Worm (Caenorhabditis elegans) whole organism, L4/young adult: ENCODE measurements around the gene pals-22.
"Not testable (repeated sequence)": the region's sequence is repeated elsewhere in the genome, so short reads cannot be mapped to it uniquely, and the experiment has no call there.

ENCODE experiments used
- W03F9.2 ChIP-seq: fragments of 150-350 bp; optimal IDR thresholded peaks from 2 replicates; lab custom pipeline; 2014; ENCODE audit warnings: missing biosample characterization, missing genetic modification characterization
- dao-5 ChIP-seq: sonication (generic microtip); optimal IDR thresholded peaks from 2 replicates; lab custom pipeline; 2016; ENCODE audit warnings: missing genotype, missing genetic modification characterization, moderate library complexity, missing compliant biosample characterization
- him-1 ChIP-seq: sonication (generic microtip); optimal IDR thresholded peaks from 2 replicates; lab custom pipeline; 2016; ENCODE audit warnings: missing genotype, missing genetic modification reagents, missing genetic modification characterization, missing compliant biosample characterization

The pals-22 gene

ce11 chrIII:121983-122449 is 10.2 kb upstream of the pals-22 start, which contains the start of gene C29F9.12:
Gene C29F9.12 (minus strand): TSS chrIII:122033.
- not testable (repeated sequence) for TF ChIP-seq dao-5 (tag; lab: Kevin White, UChicago); W03F9.2; him-1

DNA sequence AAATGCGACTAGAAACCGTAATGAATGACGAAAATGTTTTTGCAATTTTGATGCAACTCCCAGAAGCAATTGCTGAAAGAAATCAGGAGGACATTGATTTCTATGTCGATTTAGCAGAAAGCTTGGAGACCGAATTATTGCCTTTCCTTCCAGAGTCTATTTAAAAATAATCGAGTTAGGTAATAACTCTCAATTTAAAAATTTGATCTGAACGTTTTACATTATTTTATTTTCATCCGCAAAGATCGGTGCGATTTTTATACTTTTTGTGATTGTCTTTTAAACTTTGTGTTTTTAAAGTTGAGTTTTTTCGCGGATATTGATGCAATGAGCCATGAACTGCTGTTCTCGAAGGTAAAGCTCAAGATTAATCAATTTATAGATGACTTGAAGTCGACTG is 7.7 kb upstream of the pals-22 start, which contains the start of gene pals-23:
pals-23 (plus strand) TSS at position 301 of the 400 bp plus-strand sequence.
- no peak for TF ChIP-seq him-1
- no peak for TF ChIP-seq dao-5 (tag; lab: Kevin White, UChicago)
- no peak for TF ChIP-seq W03F9.2

- TF ChIP-seq dao-5 (tag; lab: Kevin White, UChicago) (no peak), him-1 (no peak), W03F9.2 (no peak)
These were observed 1.6 kb upstream of the pals-22 start, which contains the start of the genes nhr-280 and C29F9.2 for ce11 chrIII:130650-131049. Gene nhr-280 (minus strand): TSS chrIII:130750. Gene C29F9.2 (plus strand): TSS chrIII:130947.

DNA sequence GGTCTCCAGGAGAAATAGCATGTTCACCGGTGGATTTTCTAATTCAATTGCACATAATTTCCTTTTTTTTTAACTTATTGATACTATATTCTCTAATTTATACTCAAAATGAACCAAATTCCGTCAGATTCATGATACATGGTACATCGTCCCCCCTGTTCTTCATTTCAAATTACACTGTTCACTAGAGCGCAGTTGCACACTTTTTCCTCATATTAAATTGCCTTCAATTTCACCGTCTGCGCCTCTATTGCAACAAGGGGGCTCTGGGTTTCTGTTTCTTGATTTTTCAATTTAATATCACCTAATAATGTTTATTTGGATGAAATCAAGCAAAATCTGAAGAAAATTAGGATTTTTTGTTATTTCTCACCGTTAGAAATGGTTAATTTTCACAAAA is 591 bp upstream of the pals-22 start:
- TF ChIP-seq dao-5 (tag; lab: Kevin White, UChicago) (no peak), him-1 (no peak), W03F9.2 (no peak)

DNA sequence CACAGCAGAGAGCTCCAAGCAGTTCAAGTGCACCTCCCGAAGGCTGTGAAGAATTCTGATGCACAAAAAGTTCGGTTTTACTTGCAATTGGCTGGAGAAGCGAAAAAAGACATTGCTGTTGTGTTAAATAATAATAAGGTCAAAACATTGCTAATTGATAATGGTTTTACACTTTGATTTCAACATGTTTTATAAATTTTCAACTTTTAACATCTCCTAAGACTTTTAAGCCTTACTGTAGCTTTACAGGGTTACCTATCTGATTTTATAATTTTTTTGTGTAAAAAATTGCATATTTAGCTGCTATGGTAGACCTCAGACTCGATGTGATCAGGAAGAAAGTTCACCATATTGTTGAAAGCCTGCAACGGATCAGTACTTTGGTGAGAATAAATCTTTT is 2.0 kb downstream of the pals-22 start, which contains the start of gene pals-25:
pals-25 (plus strand) TSS at position 301 of the 400 bp plus-strand sequence.
- TF ChIP-seq him-1 = no peak
- TF ChIP-seq W03F9.2 = no peak
- TF ChIP-seq dao-5 (tag; lab: Kevin White, UChicago) = no peak

DNA sequence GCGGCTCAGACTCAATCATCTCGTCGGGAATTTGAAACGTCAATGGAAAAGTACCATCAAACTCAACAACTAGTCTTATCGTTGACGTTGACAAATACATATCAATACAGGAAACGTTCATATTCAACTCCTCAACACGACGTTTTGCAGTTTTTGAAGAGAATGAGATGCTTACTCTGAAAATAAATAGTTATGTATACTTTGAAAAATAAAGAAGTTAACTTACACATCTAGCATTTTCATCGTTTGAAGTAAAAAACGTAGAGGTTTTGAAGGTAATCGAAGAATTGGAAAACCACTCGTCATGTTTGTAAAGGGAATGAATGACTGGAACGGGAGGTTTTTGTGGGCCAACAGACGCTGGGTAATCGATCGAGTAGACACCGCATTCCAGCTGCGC is 8.7 kb downstream of the pals-22 start, which contains the start of gene fbxb-81:
fbxb-81 (minus strand) TSS at position 314 of the 400 bp plus-strand sequence.
- TF ChIP-seq him-1 (no peak), W03F9.2 (no peak), dao-5 (tag; lab: Kevin White, UChicago) (no peak)

ce11 chrIII:143121-143520 is 10.9 kb downstream of the pals-22 start, which contains the start of gene fbxb-82:
Gene fbxb-82 (minus strand): TSS chrIII:143221.
- TF ChIP-seq W03F9.2 (no peak), dao-5 (tag; lab: Kevin White, UChicago) (no peak), him-1 (no peak)

ce11 chrIII:145078-145477 is 12.9 kb downstream of the pals-22 start, which contains the start of the genes T17A3.12 and fbxb-83:
Gene T17A3.12 (minus strand): TSS chrIII:145178.
Gene fbxb-83 (minus strand): TSS chrIII:145211.
- no peak for TF ChIP-seq W03F9.2
- no peak for TF ChIP-seq dao-5 (tag; lab: Kevin White, UChicago)
- TF ChIP-seq him-1 = no peak

DNA sequence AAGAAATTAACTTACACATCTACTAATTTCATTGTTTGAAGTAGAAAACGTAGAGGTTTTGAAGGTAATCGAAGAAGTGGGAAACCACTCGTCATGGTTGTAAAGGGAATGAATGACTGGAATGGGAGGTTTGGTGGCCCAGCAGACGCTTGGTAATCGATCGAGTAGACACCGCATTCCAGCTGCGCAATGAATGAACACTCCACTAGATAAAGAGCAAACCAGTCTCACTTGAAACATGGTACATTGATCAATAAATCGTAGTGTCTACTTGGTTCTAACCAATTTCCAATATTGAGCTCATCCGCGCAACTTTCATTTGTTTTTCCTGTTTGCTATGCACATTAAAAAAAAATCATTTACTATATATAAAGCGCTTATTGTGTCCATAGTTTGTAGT is 14.2 kb downstream of the pals-22 start, which contains the start of gene fbxb-84:
fbxb-84 (minus strand) TSS at position 101 of the 400 bp plus-strand sequence.
- TF ChIP-seq dao-5 (tag; lab: Kevin White, UChicago) (no peak), him-1 (no peak)

ce11 chrIII:147570-148076 is 15.4 kb downstream of the pals-22 start, which contains the start of gene sqst-5:
Gene sqst-5 (minus strand): TSS chrIII:147620.
- no peak for TF ChIP-seq dao-5 (tag; lab: Kevin White, UChicago)
- no peak for TF ChIP-seq him-1
- no peak for TF ChIP-seq W03F9.2

DNA sequence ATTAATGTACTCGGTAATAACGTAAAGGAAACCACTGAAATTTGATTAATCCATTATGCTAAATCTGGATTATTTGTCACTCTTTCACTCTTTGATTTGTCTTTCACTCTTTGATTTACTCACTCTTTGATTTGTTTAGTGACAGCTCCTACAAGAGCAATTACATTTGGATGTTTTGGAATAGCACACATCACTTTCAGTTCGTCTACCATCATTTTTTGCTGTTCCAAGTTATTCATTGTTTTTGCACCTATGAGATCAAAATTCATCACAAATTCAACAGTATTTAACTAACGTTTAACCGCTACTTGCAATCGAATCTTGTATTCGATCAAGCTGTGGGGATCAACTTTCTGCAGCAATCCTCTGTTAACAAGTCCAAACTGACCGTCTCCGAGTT is 16.9 kb downstream of the pals-22 start:
- TF ChIP-seq W03F9.2 (no peak), him-1 (no peak), dao-5 (tag; lab: Kevin White, UChicago) (no peak)

DNA sequence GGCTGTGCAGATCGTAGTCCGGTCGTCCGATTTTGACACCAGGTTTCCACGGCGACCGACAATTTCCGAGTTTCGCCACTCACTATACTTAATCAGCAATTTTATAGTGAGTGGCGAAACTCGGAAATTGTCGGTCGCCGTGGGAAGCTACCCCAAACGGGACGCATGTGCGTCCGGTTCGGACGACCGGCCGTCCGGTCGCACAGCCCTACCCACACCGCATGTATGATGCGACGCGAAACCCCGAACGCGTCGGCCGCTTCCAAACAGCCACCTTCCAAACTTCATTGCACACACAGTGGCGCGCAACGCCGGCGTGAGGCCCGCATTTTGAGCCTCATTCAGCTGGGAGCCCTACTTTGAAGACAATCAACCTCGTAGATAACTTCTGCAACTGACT is 18.9 kb downstream of the pals-22 start:
- TF ChIP-seq him-1 = no peak
- no peak for TF ChIP-seq dao-5 (tag; lab: Kevin White, UChicago)
- no peak for TF ChIP-seq W03F9.2

ce11 chrIII:154168-154567 is 21.9 kb downstream of the pals-22 start:
- no peak for TF ChIP-seq him-1
- TF ChIP-seq dao-5 (tag; lab: Kevin White, UChicago) = no peak
- TF ChIP-seq W03F9.2 = no peak

- TF ChIP-seq W03F9.2 (no peak), him-1 (no peak), dao-5 (tag; lab: Kevin White, UChicago) (no peak)
These were observed 24.4 kb downstream of the pals-22 start, which contains the start of the genes zig-13 and ver-1 for ce11 chrIII:156645-157044. Gene zig-13 (minus strand): TSS chrIII:156745. Gene ver-1 (plus strand): TSS chrIII:156824.

ce11 chrIII:157980-158379 is 25.8 kb downstream of the pals-22 start:
- TF ChIP-seq dao-5 (tag; lab: Kevin White, UChicago) = no peak
- TF ChIP-seq him-1 = no peak
- no peak for TF ChIP-seq W03F9.2
